Worm (Caenorhabditis elegans) whole organism, dauer: ENCODE data around the gene fbxa-2.

ENCODE experiments used
- unc-62 ChIP-seq: sonication (generic microtip); optimal IDR thresholded peaks from 2 replicates; lab custom pipeline; 2017; ENCODE audit warnings: missing biosample characterization, missing genetic modification reagents, missing genetic modification characterization

Gene fbxa-2

ce11 chrV:16225524-16226116, 43.8 kb downstream of the fbxa-2 start:
- TF ChIP-seq unc-62 (GFP tag; lab: Kevin White, UChicago): no peak

ce11 chrV:16224027-16224426, 45.4 kb downstream of the fbxa-2 start, which contains the start of gene stdh-2:
Gene stdh-2, plus strand, starts transcription at chrV:16224327.
- no peak for TF ChIP-seq unc-62 (GFP tag; lab: Kevin White, UChicago)

ce11 chrV:16220020-16220419, 49.4 kb downstream of the fbxa-2 start:
- no peak for TF ChIP-seq unc-62 (GFP tag; lab: Kevin White, UChicago)

- no peak for TF ChIP-seq unc-62 (GFP tag; lab: Kevin White, UChicago)
These were observed 50.3 kb downstream of the fbxa-2 start, which contains the start of gene glc-1 for ce11 chrV:16218972-16219757. Gene glc-1, plus strand, starts transcription at chrV:16219634.

- no peak for TF ChIP-seq unc-62 (GFP tag; lab: Kevin White, UChicago)
These were observed 50.9 kb downstream of the fbxa-2 start, which contains the start of gene F11A5.15 for ce11 chrV:16218522-16218921. Gene F11A5.15, minus strand, starts transcription at chrV:16218622.
